Worm (Caenorhabditis elegans) whole organism, L1 larva: ENCODE measurements around the gene Y37H2A.7.

Experiments used
- Y116A8C.19 ChIP-seq: sonication (generic microtip); optimal IDR thresholded peaks from 2 replicates; lab custom pipeline; 2016; ENCODE audit warnings: missing compliant biosample characterization, missing genetic modification characterization, borderline replicate concordance
- ceh-90 ChIP-seq: sonication (generic microtip); optimal IDR thresholded peaks from 2 replicates; lab custom pipeline; 2016; ENCODE audit warnings: missing genetic modification characterization, missing compliant biosample characterization
- dsc-1 ChIP-seq: sonication (generic microtip); optimal IDR thresholded peaks from 2 replicates; lab custom pipeline; 2016; ENCODE audit warnings: mild to moderate bottlenecking, missing genetic modification characterization, missing compliant biosample characterization
- efl-3 ChIP-seq: fragments of 200-800 bp; sonication (Bioruptor generic); optimal IDR thresholded peaks from 2 replicates; lab custom pipeline; 2018; ENCODE audit warnings: mild to moderate bottlenecking, missing genetic modification characterization, missing compliant biosample characterization
- lin-14 ChIP-seq: fragments of 200-800 bp; sonication (Bioruptor generic); optimal IDR thresholded peaks from 2 replicates; lab custom pipeline; 2018; ENCODE audit warnings: mild to moderate bottlenecking, missing genetic modification characterization, moderate library complexity, missing compliant biosample characterization
- lin-39 ChIP-seq: fragments of 150-350 bp; optimal IDR thresholded peaks from 2 replicates; lab custom pipeline; 2014; ENCODE audit warnings: missing biosample characterization, missing genetic modification reagents, missing genetic modification characterization
- nhr-77 ChIP-seq: fragments of 150-350 bp; optimal IDR thresholded peaks from 2 replicates; lab custom pipeline; 2014; ENCODE audit warnings: missing biosample characterization, missing genetic modification characterization
- sox-4 ChIP-seq: sonication (generic microtip); optimal IDR thresholded peaks from 2 replicates; lab custom pipeline; 2016; ENCODE audit warnings: missing genetic modification characterization, missing compliant biosample characterization
- swsn-7 ChIP-seq: sonication (generic microtip); optimal IDR thresholded peaks from 2 replicates; lab custom pipeline; 2016; ENCODE audit warnings: missing genetic modification characterization, missing compliant biosample characterization

Y37H2A.7 gene

ce11 chrV:18085150-18085833 lies 49.0 kb downstream of the Y37H2A.7 start, which contains the start of gene fbxa-106:
TSS of gene fbxa-106 (minus strand) at chrV:18085200.
- TF ChIP-seq ceh-90 (tag; lab: Kevin White, UChicago) = no peak
- no peak for TF ChIP-seq lin-14 (GFP tag; lab: Kevin White, UChicago)
- TF ChIP-seq swsn-7 (tag; lab: Kevin White, UChicago) = no peak
- no peak for TF ChIP-seq nhr-77
- no peak for TF ChIP-seq efl-3 (GFP tag; lab: Kevin White, UChicago)
- TF ChIP-seq sox-4 (tag; lab: Kevin White, UChicago) = no peak
- TF ChIP-seq dsc-1 (tag; lab: Kevin White, UChicago) = no peak
- TF ChIP-seq Y116A8C.19 (tag; lab: Kevin White, UChicago) = no peak
- TF ChIP-seq lin-39 (tag; lab: Kevin White, UChicago) = no peak
